Worm (Caenorhabditis elegans): ENCODE measurements around the gene hmg-1.2.

Gene hmg-1.2

ce11 chrIII:6287195-6287594 lies 7.0 kb downstream of the hmg-1.2 start, which contains the start of gene F47D12.6:
TSS of gene F47D12.6 (minus strand) at chrIII:6287295.
- TF ChIP-seq mab-5 (tag; optimal IDR thresholded peaks at IDR 0.05) (no peak), fos-1 (tag; optimal IDR thresholded peaks at IDR 0.05) (peak; percentile 41)

ce11 chrIII:6289366-6289765 lies 9.2 kb downstream of the hmg-1.2 start:
- TF ChIP-seq skn-1 (tag; optimal IDR thresholded peaks at IDR 0.05) (no peak), nhr-129 (tag; optimal IDR thresholded peaks at IDR 0.05) (peak; percentile 2)

ce11 chrIII:6290469-6291182 lies 10.4 kb downstream of the hmg-1.2 start:
- TF ChIP-seq fos-1 (tag; optimal IDR thresholded peaks at IDR 0.05) (peak; percentile 95), lsy-2 (tag; optimal IDR thresholded peaks at IDR 0.05) (no peak)

DNA sequence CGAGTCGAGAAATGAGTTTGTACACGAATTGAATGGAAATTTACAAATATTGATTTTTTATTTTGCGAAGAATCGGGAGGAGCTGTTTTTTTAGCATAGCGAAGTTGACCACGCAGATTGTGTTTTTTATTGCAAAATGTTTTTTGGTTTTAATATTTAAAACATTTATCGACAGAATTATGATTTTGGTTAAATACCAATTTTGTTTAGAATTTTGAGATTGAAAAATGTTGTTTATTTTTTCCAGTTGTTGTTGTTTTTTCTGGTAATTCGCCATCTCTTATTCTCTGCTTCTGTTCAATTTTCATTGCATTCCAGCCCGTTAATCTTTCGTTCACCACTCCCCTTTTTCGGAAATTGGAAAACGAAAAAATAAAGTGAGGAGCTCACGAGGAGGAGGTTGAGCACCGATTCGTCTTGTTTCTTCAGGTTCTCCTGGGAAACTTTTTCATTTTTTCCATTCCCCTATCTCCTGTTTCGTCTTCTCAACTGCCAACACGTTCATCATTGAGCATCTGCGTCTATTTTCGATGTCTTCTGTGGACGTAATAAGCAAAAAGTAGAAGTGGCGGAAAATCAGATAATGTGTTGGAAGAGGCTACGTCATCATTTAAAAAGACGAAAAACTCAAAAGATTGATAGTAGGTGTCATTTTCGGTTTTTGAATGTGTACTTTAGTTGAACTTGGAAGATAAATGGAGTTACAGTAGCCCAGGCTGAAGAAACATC lies 16.0 kb downstream of the hmg-1.2 start, which contains the start of gene F47D12.7:
Gene F47D12.7, minus strand, starts transcription at position 51 of the 729 bp plus-strand sequence.
- TF ChIP-seq sem-4 (tag; optimal IDR thresholded peaks at IDR 0.05) (no peak), nhr-21 (tag; optimal IDR thresholded peaks at IDR 0.05) (no peak), lin-11 (tag; optimal IDR thresholded peaks at IDR 0.05) (no peak), nhr-10 (tag; optimal IDR thresholded peaks at IDR 0.05) (no peak), peb-1 (tag; optimal IDR thresholded peaks at IDR 0.05) (no peak), nhr-25 (tag; optimal IDR thresholded peaks at IDR 0.05) (no peak), ztf-11 (tag; optimal IDR thresholded peaks at IDR 0.05) (no peak), blmp-1 (tag; optimal IDR thresholded peaks at IDR 0.05; ENCODE audit: insufficient read depth) (no peak), lin-13 (GFP tag; optimal IDR thresholded peaks at IDR 0.05) (no peak), nhr-77 (tag; optimal IDR thresholded peaks at IDR 0.05) (no peak)

- TF ChIP-seq zag-1 (tag; optimal IDR thresholded peaks at IDR 0.05) (peak; percentile 27), sma-9 (GFP tag; optimal IDR thresholded peaks at IDR 0.05) (no peak), sma-9 (tag; optimal IDR thresholded peaks at IDR 0.05) (no peak), nhr-12 (tag; optimal IDR thresholded peaks at IDR 0.05) (no peak), dmd-4 (tag; optimal IDR thresholded peaks at IDR 0.05) (no peak), ZK546.5 (tag; optimal IDR thresholded peaks at IDR 0.05) (no peak), gmeb-1 (tag; optimal IDR thresholded peaks at IDR 0.05) (no peak), nhr-10 (tag; optimal IDR thresholded peaks at IDR 0.05) (no peak), lin-13 (GFP tag; optimal IDR thresholded peaks at IDR 0.05) (no peak), unc-55 (GFP tag; optimal IDR thresholded peaks at IDR 0.05) (peak; percentile 77), Y55F3AM.14 (GFP tag; optimal IDR thresholded peaks at IDR 0.05) (no peak)
Measured at ce11 chrIII:6297599-6297998, 17.4 kb downstream of the hmg-1.2 start.

- TF ChIP-seq nhr-10 (tag; optimal IDR thresholded peaks at IDR 0.05) (no peak), elt-1 (tag; optimal IDR thresholded peaks at IDR 0.05) (no peak), alr-1 (tag; optimal IDR thresholded peaks at IDR 0.05) (no peak), zag-1 (tag; optimal IDR thresholded peaks at IDR 0.05) (no peak), sem-4 (tag; optimal IDR thresholded peaks at IDR 0.05) (no peak), blmp-1 (tag; optimal IDR thresholded peaks at IDR 0.05; ENCODE audit: insufficient read depth) (no peak), snpc-4 (tag; optimal IDR thresholded peaks at IDR 0.05) (no peak), ztf-1 (GFP tag; conservative IDR thresholded peaks at IDR 0.05) (no peak), unc-62 (GFP tag; optimal IDR thresholded peaks at IDR 0.05) (no peak), elt-3 (tag; optimal IDR thresholded peaks at IDR 0.05) (no peak)
Measured at ce11 chrIII:6298131-6298530, 18.0 kb downstream of the hmg-1.2 start, which contains the start of gene F47D12.3. TSS of gene F47D12.3 (plus strand) at chrIII:6298461.

Measured in whole organism, L2 larva.